Worm (Caenorhabditis elegans) whole organism, young adult: ENCODE measurements around the gene sdpn-1.

Experiments
- B0261.1 ChIP-seq: sonication (generic microtip); optimal IDR thresholded peaks from 2 replicates; lab custom pipeline; 2016; ENCODE audit warnings: mild to moderate bottlenecking, missing genetic modification characterization, moderate library complexity, missing compliant biosample characterization
- C06A6.2 ChIP-seq: fragments of 200-800 bp; sonication (Bioruptor generic); conservative IDR thresholded peaks from 2 replicates; pipeline ENCODE4 v1.3.6; 2022; ENCODE audit warnings: missing genetic modification characterization, missing compliant biosample characterization
- F22D6.2 ChIP-seq: sonication (generic microtip); optimal IDR thresholded peaks from 2 replicates; lab custom pipeline; 2016; ENCODE audit warnings: mild to moderate bottlenecking, missing genetic modification characterization, missing compliant biosample characterization
- F37B4.10 ChIP-seq: fragments of 200-800 bp; sonication (Bioruptor generic); IDR thresholded peaks from 2 replicates; pipeline ENCODE4 v1.3.6; 2022; ENCODE audit warnings: missing genetic modification characterization, missing compliant biosample characterization
- F39B2.1 ChIP-seq: fragments of 200-800 bp; sonication (Bioruptor generic); IDR thresholded peaks from 2 replicates; pipeline ENCODE4 v1.3.6; 2022; ENCODE audit warnings: missing genetic modification reagents, missing genetic modification characterization, missing compliant biosample characterization
- F55B11.4 ChIP-seq: sonication (generic microtip); optimal IDR thresholded peaks from 2 replicates; lab custom pipeline; 2016; ENCODE audit warnings: missing compliant biosample characterization, missing genetic modification characterization, borderline replicate concordance; ENCODE audit not compliant: insufficient read depth
- F57A8.1 ChIP-seq: fragments of 200-800 bp; sonication (Bioruptor generic); optimal IDR thresholded peaks from 2 replicates; lab custom pipeline; 2018; ENCODE audit warnings: mild to moderate bottlenecking, missing genetic modification characterization, moderate library complexity, missing compliant biosample characterization
- K12H6.12 ChIP-seq: fragments of 200-800 bp; sonication (Bioruptor generic); optimal IDR thresholded peaks from 2 replicates; lab custom pipeline; 2018; ENCODE audit warnings: mild to moderate bottlenecking, missing genetic modification characterization, missing compliant biosample characterization
- Y56A3A.18 ChIP-seq: fragments of 200-800 bp; sonication (Bioruptor generic); IDR thresholded peaks from 2 replicates; pipeline ENCODE4 v1.3.6; 2022; ENCODE audit warnings: missing genetic modification reagents, missing genetic modification characterization, missing compliant biosample characterization
- akir-1 ChIP-seq: fragments of 200-800 bp; sonication (Bioruptor generic); optimal IDR thresholded peaks from 2 replicates; lab custom pipeline; 2018; ENCODE audit warnings: mild to moderate bottlenecking, missing genetic modification characterization, moderate library complexity, missing compliant biosample characterization
- ama-1 ChIP-seq, 3 experiments: fragments of 150-350 bp in 1 of 3; sonication (generic microtip) in 2 of 3; optimal IDR thresholded peaks; 2 replicates each; lab custom pipeline; 2014 to 2018; ENCODE audit warnings: missing biosample characterization in 2 of 3, missing genetic modification characterization in 2 of 3, missing genetic modification reagents in 2 of 3
- aptf-2 ChIP-seq: fragments of 200-800 bp; sonication (Bioruptor generic); conservative IDR thresholded peaks from 2 replicates; pipeline ENCODE4 v1.3.6; 2022; ENCODE audit warnings: missing genetic modification reagents, missing genetic modification characterization, missing compliant biosample characterization
- atf-7 ChIP-seq: sonication (generic microtip); optimal IDR thresholded peaks from 2 replicates; lab custom pipeline; 2017; ENCODE audit warnings: mild to moderate bottlenecking, missing genetic modification characterization, missing compliant biosample characterization
- attf-6 ChIP-seq: fragments of 200-800 bp; sonication (Bioruptor generic); IDR thresholded peaks from 2 replicates; pipeline ENCODE4 v1.3.6; 2022; ENCODE audit warnings: missing genetic modification reagents, missing genetic modification characterization, missing compliant biosample characterization
- cebp-1 ChIP-seq, 2 experiments: fragments of 200-800 bp in 1 of 2; sonication (Bioruptor generic) in 1 of 2; sonication (generic microtip) in 1 of 2; IDR thresholded peaks in 1 of 2; optimal IDR thresholded peaks in 1 of 2; 2 replicates each; pipeline versions ENCODE4 v1.3.6 to Lab custom; 2017 to 2022; ENCODE audit warnings: missing compliant biosample characterization in 2 of 2, missing genetic modification characterization in 2 of 2, mild to moderate bottlenecking in 1 of 2, missing genetic modification reagents in 1 of 2, moderate library complexity in 1 of 2
- chd-7 ChIP-seq: sonication (generic microtip); optimal IDR thresholded peaks from 2 replicates; lab custom pipeline; 2016; ENCODE audit warnings: mild to moderate bottlenecking, missing genetic modification characterization, moderate library complexity, missing compliant biosample characterization
- egl-18 ChIP-seq: fragments of 200-800 bp; sonication (Bioruptor generic); IDR thresholded peaks from 2 replicates; pipeline ENCODE4 v1.3.6; 2022; ENCODE audit warnings: missing genetic modification reagents, missing genetic modification characterization, missing compliant biosample characterization
- egl-44 ChIP-seq: fragments of 200-800 bp; sonication (Bioruptor generic); IDR thresholded peaks from 2 replicates; pipeline ENCODE4 v1.3.6; 2022; ENCODE audit warnings: missing genetic modification reagents, missing genetic modification characterization, missing compliant biosample characterization
- egrh-3 ChIP-seq: fragments of 200-800 bp; sonication (Bioruptor generic); IDR thresholded peaks from 2 replicates; pipeline ENCODE4 v1.3.6; 2022; ENCODE audit warnings: missing genetic modification reagents, missing genetic modification characterization, missing compliant biosample characterization
- ets-4 ChIP-seq: fragments of 200-800 bp; sonication (Bioruptor generic); optimal IDR thresholded peaks from 2 replicates; lab custom pipeline; 2018; ENCODE audit warnings: mild to moderate bottlenecking, missing genetic modification characterization, missing compliant biosample characterization
- let-526 ChIP-seq: fragments of 200-800 bp; sonication (Bioruptor generic); IDR thresholded peaks from 2 replicates; pipeline ENCODE4 v1.3.6; 2022; ENCODE audit warnings: missing genetic modification reagents, missing genetic modification characterization, missing compliant biosample characterization
- let-607 ChIP-seq, 2 experiments: fragments of 200-800 bp in 1 of 2; sonication (Bioruptor generic) in 1 of 2; sonication (generic microtip) in 1 of 2; optimal IDR thresholded peaks; 2 replicates each; lab custom pipeline; 2016 to 2018; ENCODE audit warnings: mild to moderate bottlenecking in 2 of 2, missing compliant biosample characterization in 2 of 2, missing genetic modification characterization in 2 of 2, moderate library complexity in 2 of 2, missing genotype in 1 of 2
- lin-26 ChIP-seq: fragments of 200-800 bp; sonication (Bioruptor generic); IDR thresholded peaks from 2 replicates; pipeline ENCODE4 v1.3.6; 2022; ENCODE audit warnings: missing genetic modification reagents, missing genetic modification characterization, missing compliant biosample characterization
- lir-1 ChIP-seq: fragments of 200-800 bp; sonication (Bioruptor generic); conservative IDR thresholded peaks from 2 replicates; pipeline ENCODE4 v1.3.6; 2022; ENCODE audit warnings: missing genetic modification reagents, missing genetic modification characterization, missing compliant biosample characterization
- madf-6 ChIP-seq: fragments of 200-800 bp; sonication (Bioruptor generic); IDR thresholded peaks from 2 replicates; pipeline ENCODE4 v1.3.6; 2022; ENCODE audit warnings: missing genetic modification reagents, missing genetic modification characterization, missing compliant biosample characterization
- mcd-1 ChIP-seq: fragments of 200-800 bp; sonication (Bioruptor generic); IDR thresholded peaks from 2 replicates; pipeline ENCODE4 v1.3.6; 2022; ENCODE audit warnings: missing genetic modification reagents, missing genetic modification characterization, missing compliant biosample characterization
- nfya-1 ChIP-seq: sonication (generic microtip); optimal IDR thresholded peaks from 2 replicates; lab custom pipeline; 2017; ENCODE audit warnings: antibody characterized with exemption, missing compliant biosample characterization, missing genetic modification characterization, borderline replicate concordance; ENCODE audit not compliant: insufficient read depth
- nfya-2 ChIP-seq: fragments of 200-800 bp; sonication (Bioruptor generic); IDR thresholded peaks from 2 replicates; pipeline ENCODE4 v1.3.6; 2022; ENCODE audit warnings: missing genetic modification reagents, missing genetic modification characterization, missing compliant biosample characterization
- nfyb-1 ChIP-seq: fragments of 200-800 bp; sonication (Bioruptor generic); IDR thresholded peaks from 2 replicates; pipeline ENCODE4 v1.3.6; 2022; ENCODE audit warnings: missing genetic modification reagents, missing genetic modification characterization, missing compliant biosample characterization
- nhr-120 ChIP-seq: fragments of 200-800 bp; sonication (Bioruptor generic); IDR thresholded peaks from 2 replicates; pipeline ENCODE4 v1.3.6; 2022; ENCODE audit warnings: missing genetic modification characterization, missing compliant biosample characterization
- nhr-27 ChIP-seq: fragments of 200-800 bp; sonication (Bioruptor generic); optimal IDR thresholded peaks from 2 replicates; lab custom pipeline; 2018; ENCODE audit warnings: mild to moderate bottlenecking, missing genetic modification characterization, moderate library complexity, missing compliant biosample characterization
- nhr-80 ChIP-seq: sonication (generic microtip); optimal IDR thresholded peaks from 2 replicates; lab custom pipeline; 2016; ENCODE audit warnings: missing genetic modification characterization, missing compliant biosample characterization
- nhr-90 ChIP-seq: sonication (generic microtip); optimal IDR thresholded peaks from 2 replicates; lab custom pipeline; 2016; ENCODE audit warnings: missing genotype, mild to moderate bottlenecking, missing genetic modification characterization, missing compliant biosample characterization
- rcor-1 ChIP-seq: fragments of 200-800 bp; sonication (Bioruptor generic); IDR thresholded peaks from 2 replicates; pipeline ENCODE4 v1.3.6; 2022; ENCODE audit warnings: missing genetic modification reagents, missing genetic modification characterization, missing compliant biosample characterization
- repo-1 ChIP-seq: sonication (generic microtip); optimal IDR thresholded peaks from 2 replicates; lab custom pipeline; 2017; ENCODE audit warnings: mild to moderate bottlenecking, missing genetic modification characterization, missing compliant biosample characterization
- snpc-3.4 ChIP-seq: sonication (generic microtip); optimal IDR thresholded peaks from 2 replicates; lab custom pipeline; 2017; ENCODE audit warnings: missing genetic modification characterization, mild to moderate bottlenecking, missing compliant biosample characterization, antibody characterized with exemption, moderate library complexity, missing genotype, missing genetic modification reagents
- tbp1 ChIP-seq: fragments of 200-800 bp; sonication (Bioruptor generic); optimal IDR thresholded peaks from 2 replicates; lab custom pipeline; 2018; ENCODE audit warnings: mild to moderate bottlenecking, missing genetic modification characterization, missing compliant biosample characterization
- unc-62 ChIP-seq: fragments of 150-350 bp; optimal IDR thresholded peaks from 2 replicates; lab custom pipeline; 2014; ENCODE audit warnings: missing biosample characterization, missing genetic modification reagents, missing genetic modification characterization
- zim-3 ChIP-seq: sonication (generic microtip); optimal IDR thresholded peaks from 2 replicates; lab custom pipeline; 2017; ENCODE audit warnings: mild to moderate bottlenecking, missing genetic modification characterization, moderate library complexity, missing compliant biosample characterization
- ztf-22 ChIP-seq: fragments of 200-800 bp; sonication (Bioruptor generic); optimal IDR thresholded peaks from 2 replicates; lab custom pipeline; 2018; ENCODE audit warnings: mild to moderate bottlenecking, missing genetic modification characterization, moderate library complexity, missing compliant biosample characterization
- ztf-25 ChIP-seq: fragments of 200-800 bp; sonication (Bioruptor generic); IDR thresholded peaks from 2 replicates; pipeline ENCODE4 v1.3.6; 2022; ENCODE audit warnings: missing genetic modification reagents, missing genetic modification characterization, missing compliant biosample characterization
- ztf-26 ChIP-seq: sonication (generic microtip); optimal IDR thresholded peaks from 2 replicates; lab custom pipeline; 2017; ENCODE audit warnings: missing genetic modification characterization, missing compliant biosample characterization
- ztf-28 ChIP-seq: fragments of 200-800 bp; sonication (Bioruptor generic); IDR thresholded peaks from 2 replicates; pipeline ENCODE4 v1.3.6; 2022; ENCODE audit warnings: missing genetic modification reagents, missing genetic modification characterization, missing compliant biosample characterization
- ztf-3 ChIP-seq: fragments of 200-800 bp; sonication (Bioruptor generic); optimal IDR thresholded peaks from 2 replicates; lab custom pipeline; 2018; ENCODE audit warnings: mild to moderate bottlenecking, missing genetic modification characterization, missing compliant biosample characterization

sdpn-1 gene

DNA sequence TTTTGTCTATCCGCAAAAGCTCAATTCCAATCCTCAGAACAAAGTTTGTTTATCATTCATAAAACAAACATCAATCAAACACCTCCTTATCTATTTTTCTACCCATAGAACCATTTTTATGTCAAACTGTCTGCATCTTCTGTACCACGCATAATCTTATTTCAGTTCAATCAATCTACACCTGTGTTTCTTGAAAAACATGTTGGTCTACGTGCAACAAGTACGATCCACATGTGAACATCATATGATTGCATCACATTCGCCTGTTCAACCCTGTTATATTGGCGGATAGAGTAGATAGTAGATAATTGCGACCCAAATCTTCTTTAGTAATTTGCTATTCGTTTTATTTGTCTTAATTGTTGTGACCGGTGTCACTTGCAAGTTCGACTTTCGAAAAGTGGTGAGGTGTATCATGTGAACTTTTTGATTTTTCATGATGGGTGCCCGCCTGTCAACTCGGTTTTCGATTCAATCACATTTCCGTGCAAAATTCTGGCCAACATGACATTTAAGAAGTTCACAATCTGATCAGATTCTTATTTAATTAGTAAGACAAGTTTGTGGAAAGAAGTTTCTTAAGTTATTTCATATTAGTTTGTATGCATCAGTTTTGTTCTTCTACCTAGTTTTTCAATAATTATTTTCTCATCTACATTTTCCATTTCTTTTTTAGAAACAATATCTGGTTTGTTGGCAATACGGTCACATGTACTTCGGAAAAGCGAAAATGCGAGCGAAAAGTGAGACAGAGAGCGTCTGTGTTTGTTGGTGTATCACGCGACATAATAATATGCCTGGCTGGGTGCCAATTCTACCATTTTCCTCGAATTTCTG lies 45.6 kb downstream of the sdpn-1 start:
- no peak for TF ChIP-seq ztf-3
- no peak for TF ChIP-seq B0261.1
- TF ChIP-seq ztf-26: peak; percentile 9
- peak; percentile 12 for TF ChIP-seq chd-7
- peak; percentile 59; the same call in 1 of the 2 replicates for TF ChIP-seq lin-26 (GFP tag; lab: Robert Waterston, UW)
- peak; percentile 6 for TF ChIP-seq ztf-22 (GFP tag; lab: Kevin White, UChicago)
- TF ChIP-seq unc-62 (GFP tag; lab: Kevin White, UChicago): peak; percentile 9
- peak; percentile 57 for TF ChIP-seq ama-1 (optimal IDR thresholded peaks at IDR 0.05; lab: Kevin White, UChicago)
- no peak for TF ChIP-seq ama-1 (GFP tag; optimal IDR thresholded peaks at IDR 0.05; lab: Kevin White, UChicago)
- peak; percentile 41; the same call in 1 of the 2 replicates for TF ChIP-seq C06A6.2
- TF ChIP-seq egl-44 (GFP tag; lab: Robert Waterston, UW): no peak
- no peak for TF ChIP-seq F57A8.1 (GFP tag; lab: Kevin White, UChicago)
- no peak for TF ChIP-seq tbp1
- peak; percentile 16 to 45 for TF ChIP-seq let-607 (tag; optimal IDR thresholded peaks at IDR 0.05; lab: Kevin White, UChicago)
- TF ChIP-seq nhr-120 (GFP tag; lab: Robert Waterston, UW): no peak
- peak; percentile 10 for TF ChIP-seq nhr-80 (tag; lab: Kevin White, UChicago)
- TF ChIP-seq F37B4.10 (GFP tag; lab: Robert Waterston, UW): no peak
- no peak for TF ChIP-seq F55B11.4
- TF ChIP-seq nfyb-1 (GFP tag; lab: Robert Waterston, UW): peak; percentile 41; the same call in 1 of the 2 replicates
- TF ChIP-seq zim-3 (tag; lab: Kevin White, UChicago): no peak
- no peak for TF ChIP-seq let-526 (GFP tag; lab: Robert Waterston, UW)
- peak; percentile 1 for TF ChIP-seq ets-4 (GFP tag; lab: Kevin White, UChicago)
- peak; percentile 25 for TF ChIP-seq atf-7 (tag; lab: Kevin White, UChicago)
- TF ChIP-seq K12H6.12 (tag; lab: Kevin White, UChicago): no peak

DNA sequence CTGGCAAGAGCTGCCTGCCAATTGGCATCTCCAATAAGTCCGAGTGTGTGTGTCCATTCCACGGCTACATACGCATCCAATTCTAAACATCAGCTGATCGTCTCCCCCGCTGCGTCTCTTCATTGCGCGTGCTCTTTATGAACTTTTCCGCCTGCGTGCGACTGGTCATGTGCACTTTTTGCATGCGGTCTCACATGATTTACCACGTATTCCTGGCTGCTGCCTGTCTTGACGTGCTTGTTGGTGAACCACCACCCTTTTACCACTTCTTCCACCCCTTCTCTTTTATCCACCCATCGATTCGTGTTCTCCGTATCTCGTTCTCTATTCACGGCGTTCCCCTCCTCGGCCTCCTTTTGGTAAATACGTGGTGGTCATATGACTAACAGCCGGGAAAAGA lies 46.5 kb downstream of the sdpn-1 start:
- TF ChIP-seq B0261.1 (no peak), ztf-25 (no peak), lir-1 (peak; percentile 59; the same call in 1 of the 2 replicates), mcd-1 (GFP tag; lab: Robert Waterston, UW) (peak; percentile 46), snpc-3.4 (tag; lab: Kevin White, UChicago) (no peak), attf-6 (GFP tag; lab: Robert Waterston, UW) (no peak), F37B4.10 (GFP tag; lab: Robert Waterston, UW) (no peak), F22D6.2 (tag; lab: Kevin White, UChicago) (no peak), madf-6 (GFP tag; lab: Robert Waterston, UW) (no peak), Y56A3A.18 (0 out of 2 replicates have a peak, but pooled peaks have one; percentile 48), nfya-1 (tag; lab: Kevin White, UChicago) (no peak), nhr-27 (tag; lab: Kevin White, UChicago) (no peak), egrh-3 (GFP tag; lab: Robert Waterston, UW) (0 out of 2 replicates have a peak, but pooled peaks have one; percentile 37), ztf-3 (no peak), cebp-1 (GFP tag; IDR thresholded peaks at IDR 0.05; lab: Robert Waterston, UW) (no peak), cebp-1 (tag; optimal IDR thresholded peaks at IDR 0.05; lab: Kevin White, UChicago) (peak; percentile 89), tbp1 (peak; percentile 53), aptf-2 (GFP tag; lab: Robert Waterston, UW) (no peak), ztf-28 (GFP tag; lab: Robert Waterston, UW) (no peak), nfya-2 (no peak), egl-18 (peak; percentile 72; the same call in 1 of the 2 replicates), akir-1 (peak; percentile 42), F39B2.1 (GFP tag; lab: Robert Waterston, UW) (no peak), nhr-90 (tag; lab: Kevin White, UChicago) (peak; percentile 48), repo-1 (tag; lab: Kevin White, UChicago) (peak; percentile 45), ama-1 (optimal IDR thresholded peaks at IDR 0.05; lab: Kevin White, UChicago) (no peak), ama-1 (GFP tag; optimal IDR thresholded peaks at IDR 0.05; lab: Kevin White, UChicago) (no peak), rcor-1 (peak; percentile 77; the same call in 1 of the 2 replicates)
